Worm (Caenorhabditis elegans) whole organism, L4 larva: ENCODE results near the gene T19C9.10.

Experiments used
- D1046.2 ChIP-seq: fragments of 200-800 bp; sonication (Bioruptor generic); IDR thresholded peaks from 2 replicates; pipeline ENCODE4 v1.3.6; 2022; ENCODE audit warnings: missing genetic modification characterization, missing compliant biosample characterization
- F10B5.3 ChIP-seq: sonication (generic microtip); optimal IDR thresholded peaks from 2 replicates; lab custom pipeline; 2016; ENCODE audit warnings: mild to moderate bottlenecking, missing genetic modification characterization, missing compliant biosample characterization
- F37D6.2 ChIP-seq: sonication (generic microtip); optimal IDR thresholded peaks from 2 replicates; lab custom pipeline; 2016; ENCODE audit warnings: mild to moderate bottlenecking, missing genetic modification characterization, missing compliant biosample characterization
- R02D3.7 ChIP-seq: fragments of 150-350 bp; sonication (generic microtip); optimal IDR thresholded peaks from 3 replicates; lab custom pipeline; 2014; ENCODE audit warnings: missing biosample characterization, missing genetic modification characterization
- T20F7.1 ChIP-seq: fragments of 200-800 bp; sonication (Bioruptor generic); optimal IDR thresholded peaks from 2 replicates; lab custom pipeline; 2018; ENCODE audit warnings: mild to moderate bottlenecking, missing genetic modification characterization, missing compliant biosample characterization
- Y5F2A.4 ChIP-seq: fragments of 200-800 bp; sonication (Bioruptor generic); optimal IDR thresholded peaks from 2 replicates; lab custom pipeline; 2018; ENCODE audit warnings: mild to moderate bottlenecking, missing genetic modification characterization, missing compliant biosample characterization
- Y75B8A.6 ChIP-seq: fragments of 200-800 bp; sonication (Bioruptor generic); IDR thresholded peaks from 2 replicates; pipeline ENCODE4 v1.3.6; 2022; ENCODE audit warnings: missing genetic modification reagents, missing genetic modification characterization, missing compliant biosample characterization
- aha-1 ChIP-seq: fragments of 150-350 bp; peaks from one replicate; lab custom pipeline; 2014; ENCODE audit warnings: missing biosample characterization, missing genetic modification characterization
- ama-1 ChIP-seq: fragments of 150-350 bp; optimal IDR thresholded peaks from 2 replicates; lab custom pipeline; 2014; ENCODE audit warnings: inconsistent platforms, mixed read lengths
- ceh-20 ChIP-seq: fragments of 200-800 bp; sonication (Bioruptor generic); IDR thresholded peaks from 2 replicates; pipeline ENCODE4 v1.3.6; 2022; ENCODE audit warnings: missing genetic modification reagents, missing genetic modification characterization, missing compliant biosample characterization
- ceh-44 ChIP-seq: fragments of 200-800 bp; sonication (Bioruptor generic); IDR thresholded peaks from 2 replicates; pipeline ENCODE4 v1.3.6; 2022; ENCODE audit warnings: missing genetic modification reagents, missing genetic modification characterization, missing compliant biosample characterization
- ctbp-1 ChIP-seq: fragments of 200-800 bp; sonication (Bioruptor generic); IDR thresholded peaks from 2 replicates; pipeline ENCODE4 v1.3.6; 2022; ENCODE audit warnings: missing genetic modification reagents, missing genetic modification characterization, missing compliant biosample characterization
- daf-12 ChIP-seq: fragments of 150-350 bp; optimal IDR thresholded peaks from 2 replicates; lab custom pipeline; 2014; ENCODE audit warnings: missing biosample characterization, missing genetic modification reagents, missing genetic modification characterization
- daf-16 ChIP-seq, 3 experiments: sonication (generic microtip); optimal IDR thresholded peaks; 2 replicates each; lab custom pipeline; 2016 to 2017; ENCODE audit warnings: missing genetic modification characterization in 3 of 3, missing genetic modification reagents in 3 of 3, mild to moderate bottlenecking in 2 of 3, missing compliant biosample characterization in 2 of 3, missing biosample characterization in 1 of 3, moderate library complexity in 1 of 3
- daf-19 ChIP-seq: fragments of 200-800 bp; sonication (Bioruptor generic); conservative IDR thresholded peaks from 2 replicates; pipeline ENCODE4 v1.3.6; 2022; ENCODE audit warnings: missing genetic modification characterization, missing compliant biosample characterization
- dmd-6 ChIP-seq: fragments of 200-800 bp; sonication (Bioruptor generic); IDR thresholded peaks from 2 replicates; pipeline ENCODE4 v1.3.6; 2022; ENCODE audit warnings: missing genetic modification reagents, missing genetic modification characterization, missing compliant biosample characterization
- dmd-9 ChIP-seq: fragments of 200-800 bp; sonication (Bioruptor generic); IDR thresholded peaks from 2 replicates; pipeline ENCODE4 v1.3.6; 2022; ENCODE audit warnings: missing genetic modification reagents, missing genetic modification characterization, missing compliant biosample characterization
- dpl-1 ChIP-seq: fragments of 150-350 bp; optimal IDR thresholded peaks from 2 replicates; lab custom pipeline; 2014; ENCODE audit warnings: missing biosample characterization, missing genetic modification reagents, missing genetic modification characterization
- dve-1 ChIP-seq: sonication (generic microtip); optimal IDR thresholded peaks from 2 replicates; lab custom pipeline; 2017; ENCODE audit warnings: antibody characterized with exemption, mild to moderate bottlenecking, missing genetic modification characterization, missing compliant biosample characterization; ENCODE audit not compliant: insufficient read depth
- egl-43 ChIP-seq: fragments of 200-800 bp; sonication (Bioruptor generic); IDR thresholded peaks from 2 replicates; pipeline ENCODE4 v1.3.6; 2022; ENCODE audit warnings: missing genetic modification reagents, missing genetic modification characterization, missing compliant biosample characterization
- fkh-10 ChIP-seq: fragments of 150-350 bp; optimal IDR thresholded peaks from 2 replicates; lab custom pipeline; 2014; ENCODE audit warnings: missing biosample characterization, missing genetic modification reagents, missing genetic modification characterization
- fos-1 ChIP-seq: fragments of 150-350 bp; optimal IDR thresholded peaks from 2 replicates; lab custom pipeline; 2014; ENCODE audit warnings: missing biosample characterization, missing genetic modification characterization
- hlh-11 ChIP-seq: fragments of 200-800 bp; sonication (Bioruptor generic); optimal IDR thresholded peaks from 2 replicates; lab custom pipeline; 2018; ENCODE audit warnings: mild to moderate bottlenecking, missing genetic modification characterization, missing compliant biosample characterization
- lin-29 ChIP-seq: fragments of 200-800 bp; sonication (Bioruptor generic); IDR thresholded peaks from 2 replicates; pipeline ENCODE4 v1.3.6; 2022; ENCODE audit warnings: missing genetic modification reagents, missing genetic modification characterization, missing compliant biosample characterization
- madf-5 ChIP-seq, 2 experiments: fragments of 200-800 bp; sonication (Bioruptor generic); IDR thresholded peaks; 2 replicates each; pipeline ENCODE4 v1.3.6; 2022; ENCODE audit warnings: missing compliant biosample characterization in 2 of 2, missing genetic modification characterization in 2 of 2
- mdt-29 ChIP-seq: fragments of 200-800 bp; sonication (Bioruptor generic); IDR thresholded peaks from 2 replicates; pipeline ENCODE4 v1.3.6; 2022; ENCODE audit warnings: missing genetic modification reagents, missing genetic modification characterization, missing compliant biosample characterization
- nhr-11 ChIP-seq: fragments of 150-350 bp; optimal IDR thresholded peaks from 2 replicates; lab custom pipeline; 2014; ENCODE audit warnings: missing biosample characterization, missing genetic modification characterization
- nhr-237 ChIP-seq: sonication (generic microtip); optimal IDR thresholded peaks from 2 replicates; lab custom pipeline; 2017; ENCODE audit warnings: missing biosample characterization, missing genetic modification characterization
- nhr-25 ChIP-seq: sonication (generic microtip); optimal IDR thresholded peaks from 2 replicates; lab custom pipeline; 2017; ENCODE audit warnings: missing genetic modification characterization, mild to moderate bottlenecking, missing compliant biosample characterization, antibody characterized with exemption, moderate library complexity, borderline replicate concordance; ENCODE audit not compliant: insufficient read depth
- nhr-28 ChIP-seq: fragments of 150-350 bp; optimal IDR thresholded peaks from 2 replicates; lab custom pipeline; 2014; ENCODE audit warnings: missing biosample characterization, missing genetic modification characterization
- nhr-42 ChIP-seq: fragments of 200-800 bp; sonication (Bioruptor generic); IDR thresholded peaks from 2 replicates; pipeline ENCODE4 v1.3.6; 2022; ENCODE audit warnings: missing genetic modification characterization, missing compliant biosample characterization
- php-3 ChIP-seq: fragments of 200-800 bp; sonication (Bioruptor generic); IDR thresholded peaks from 2 replicates; pipeline ENCODE4 v1.3.6; 2022; ENCODE audit warnings: missing genetic modification reagents, missing genetic modification characterization, missing compliant biosample characterization
- pqm-1 ChIP-seq: sonication (generic microtip); optimal IDR thresholded peaks from 2 replicates; lab custom pipeline; 2017; ENCODE audit warnings: missing biosample characterization, missing genetic modification characterization
- rbr-2 ChIP-seq: sonication (generic microtip); optimal IDR thresholded peaks from 2 replicates; lab custom pipeline; 2016; ENCODE audit warnings: missing genotype, missing genetic modification characterization, missing compliant biosample characterization
- sdz-12 ChIP-seq: fragments of 200-800 bp; sonication (Bioruptor generic); optimal IDR thresholded peaks from 2 replicates; lab custom pipeline; 2018; ENCODE audit warnings: mild to moderate bottlenecking, missing genetic modification characterization, missing compliant biosample characterization
- set-16 ChIP-seq: fragments of 200-800 bp; sonication (Bioruptor generic); IDR thresholded peaks from 2 replicates; pipeline ENCODE4 v1.3.6; 2022; ENCODE audit warnings: missing genetic modification reagents, missing genetic modification characterization, missing compliant biosample characterization
- unc-39 ChIP-seq: sonication (generic microtip); optimal IDR thresholded peaks from 2 replicates; lab custom pipeline; 2017; ENCODE audit warnings: missing biosample characterization, missing genetic modification characterization
- unc-62 ChIP-seq, 3 experiments: fragments of 150-350 bp in 1 of 3; sonication (generic microtip); optimal IDR thresholded peaks in 2 of 3; peaks in 1 of 3; 1 replicate in 1 of 3; 2 replicates in 2 of 3; lab custom pipeline; 2014 to 2017; ENCODE audit warnings: missing biosample characterization in 3 of 3, missing genetic modification characterization in 3 of 3, missing genetic modification reagents in 3 of 3, missing genotype in 1 of 3
- vab-7 ChIP-seq: fragments of 200-800 bp; sonication (Bioruptor generic); IDR thresholded peaks from 2 replicates; pipeline ENCODE4 v1.3.6; 2022; ENCODE audit warnings: missing genetic modification reagents, missing genetic modification characterization, missing compliant biosample characterization
- zfp-2 ChIP-seq: sonication (generic microtip); optimal IDR thresholded peaks from 2 replicates; lab custom pipeline; 2016; ENCODE audit warnings: mild to moderate bottlenecking, missing genetic modification characterization, missing compliant biosample characterization
- zip-11 ChIP-seq: fragments of 200-800 bp; sonication (Bioruptor generic); IDR thresholded peaks from 2 replicates; pipeline ENCODE4 v1.3.6; 2022; ENCODE audit warnings: missing genetic modification characterization, missing compliant biosample characterization

T19C9.10 gene

ce11 chrV:17226119-17226518 lies 10.3 kb upstream of the T19C9.10 start, which contains the start of gene srh-112:
Gene srh-112, minus strand, starts transcription at chrV:17226219.
- no peak for TF ChIP-seq lin-29 (GFP tag; lab: Robert Waterston, UW)
- no peak for TF ChIP-seq Y75B8A.6 (GFP tag; lab: Robert Waterston, UW)
- no peak for TF ChIP-seq Y5F2A.4 (GFP tag; lab: Kevin White, UChicago)
- TF ChIP-seq aha-1 (tag; lab: Kevin White, UChicago) = peak; percentile 16
- TF ChIP-seq, all 104 proteins: peak for 1

- TF ChIP-seq unc-62 (GFP tag; optimal IDR thresholded peaks at IDR 0.05 in 1 of 2; lab: Kevin White, UChicago) (peak in 1 of 2 experiments; percentile 98), unc-62 (tag; optimal IDR thresholded peaks at IDR 0.05; lab: Kevin White, UChicago) (no peak), sdz-12 (no peak)
These were observed 4.0 kb upstream of the T19C9.10 start for ce11 chrV:17232403-17232802.

DNA sequence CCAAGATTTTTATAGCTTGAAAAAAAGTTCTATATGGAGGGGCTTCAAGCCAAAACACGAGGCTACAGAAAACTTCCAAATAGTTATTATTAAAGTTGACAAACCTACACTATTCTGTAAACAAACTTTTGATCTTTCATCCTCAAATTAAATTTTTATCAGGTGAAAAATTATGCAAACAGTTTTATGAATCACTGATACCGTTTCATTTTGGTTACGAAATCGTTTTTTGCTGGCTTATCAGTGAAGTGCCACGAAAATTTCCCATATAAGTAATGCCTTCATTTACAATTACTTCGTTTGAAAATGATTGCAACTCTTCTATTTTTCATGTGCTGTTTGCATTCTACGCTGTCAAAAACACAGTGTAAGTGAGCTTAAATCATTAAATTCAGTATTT lies 2.4 kb downstream of the T19C9.10 start, which contains the start of gene T19C9.8:
TSS of gene T19C9.8 (plus strand) at position 299 of the 400 bp plus-strand sequence.
- TF ChIP-seq dmd-6 (GFP tag; lab: Robert Waterston, UW) (peak; percentile 37; the same call in 1 of the 2 replicates), php-3 (0 out of 2 replicates have a peak, but pooled peaks have one; percentile 51), ctbp-1 (GFP tag; lab: Robert Waterston, UW) (no peak), hlh-11 (tag; lab: Kevin White, UChicago) (peak; percentile 55), nhr-28 (tag; lab: Kevin White, UChicago) (peak; percentile 74), pqm-1 (tag; lab: Kevin White, UChicago) (peak; percentile 74), ama-1 (no peak), T20F7.1 (GFP tag; lab: Kevin White, UChicago) (no peak), daf-16 (GFP tag; optimal IDR thresholded peaks at IDR 0.05; lab: Kevin White, UChicago) (no peak), daf-16 (tag; optimal IDR thresholded peaks at IDR 0.05; lab: Kevin White, UChicago) (peak; percentile 83), mdt-29 (no peak)

ce11 chrV:17240579-17241277 lies 4.3 kb downstream of the T19C9.10 start:
- no peak for TF ChIP-seq nhr-11
- peak; percentile 21 for TF ChIP-seq nhr-28 (tag; lab: Kevin White, UChicago)
- no peak for TF ChIP-seq F37D6.2
- TF ChIP-seq fkh-10 = no peak
- no peak for TF ChIP-seq zip-11 (GFP tag; lab: Robert Waterston, UW)
- TF ChIP-seq nhr-237 (tag; lab: Kevin White, UChicago) = no peak
- TF ChIP-seq lin-29 (GFP tag; lab: Robert Waterston, UW) = no peak
- TF ChIP-seq daf-19 (GFP tag; lab: Robert Waterston, UW) = no peak
- TF ChIP-seq dve-1 = no peak
- TF ChIP-seq nhr-42 (GFP tag; lab: Robert Waterston, UW) = no peak
- TF ChIP-seq ceh-20 (GFP tag; lab: Robert Waterston, UW) = no peak
- TF ChIP-seq vab-7 (GFP tag; lab: Robert Waterston, UW) = 0 out of 2 replicates have a peak, but pooled peaks have one; percentile 16
- no peak for TF ChIP-seq madf-5 (GFP tag; IDR thresholded peaks at IDR 0.05; lab: Robert Waterston, UW)
- TF ChIP-seq dpl-1 (GFP tag; lab: Kevin White, UChicago) = no peak
- TF ChIP-seq ceh-44 (GFP tag; lab: Robert Waterston, UW) = no peak
- TF ChIP-seq unc-62 (GFP tag; optimal IDR thresholded peaks at IDR 0.05 in 1 of 2; lab: Kevin White, UChicago) = peak in 1 of 2 experiments; percentile 5
- TF ChIP-seq unc-62 (tag; optimal IDR thresholded peaks at IDR 0.05; lab: Kevin White, UChicago) = no peak
- TF ChIP-seq R02D3.7 (tag; lab: Kevin White, UChicago) = no peak
- TF ChIP-seq Y75B8A.6 (GFP tag; lab: Robert Waterston, UW) = no peak
- TF ChIP-seq pqm-1 (tag; lab: Kevin White, UChicago) = peak; percentile 77
- TF ChIP-seq dmd-9 (GFP tag; lab: Robert Waterston, UW) = no peak
- TF ChIP-seq zfp-2 (tag; lab: Kevin White, UChicago) = no peak
- TF ChIP-seq egl-43 (GFP tag; lab: Robert Waterston, UW) = no peak
- TF ChIP-seq sdz-12 = no peak
- no peak for TF ChIP-seq D1046.2 (GFP tag; lab: Robert Waterston, UW)
- TF ChIP-seq daf-12 (tag; lab: Kevin White, UChicago) = no peak
- no peak for TF ChIP-seq daf-16 (GFP tag; optimal IDR thresholded peaks at IDR 0.05; lab: Kevin White, UChicago)
- TF ChIP-seq daf-16 (tag; optimal IDR thresholded peaks at IDR 0.05; lab: Kevin White, UChicago) = peak; percentile 55
- TF ChIP-seq php-3 = no peak
- no peak for TF ChIP-seq F10B5.3 (tag; lab: Kevin White, UChicago)
- TF ChIP-seq nhr-25 (tag; lab: Kevin White, UChicago) = no peak
- TF ChIP-seq fos-1 = no peak
- TF ChIP-seq unc-39 (tag; lab: Kevin White, UChicago) = no peak
- TF ChIP-seq dmd-6 (GFP tag; lab: Robert Waterston, UW) = peak; percentile 8; the same call in 1 of the 2 replicates
- TF ChIP-seq set-16 (GFP tag; lab: Robert Waterston, UW) = peak; percentile 81
- TF ChIP-seq rbr-2 (tag; lab: Kevin White, UChicago) = no peak
